Worm (Caenorhabditis elegans) whole organism, midembryonic: ENCODE data around the gene kin-30.

ENCODE experiments used
- T22C8.4 ChIP-seq: fragments of 200-800 bp; sonication (Bioruptor generic); IDR thresholded peaks from 2 replicates; pipeline ENCODE4 v1.3.6; 2022; ENCODE audit warnings: missing genetic modification characterization, missing compliant biosample characterization
- cog-1 ChIP-seq: sonication (generic microtip); optimal IDR thresholded peaks from 2 replicates; lab custom pipeline; 2016; ENCODE audit warnings: missing genetic modification characterization, missing compliant biosample characterization
- flt-1 ChIP-seq: fragments of 200-800 bp; sonication (Bioruptor generic); IDR thresholded peaks from 2 replicates; pipeline ENCODE4 v1.3.6; 2022; ENCODE audit warnings: missing genetic modification characterization, missing compliant biosample characterization
- klf-2 ChIP-seq: fragments of 200-800 bp; sonication (Bioruptor generic); conservative IDR thresholded peaks from 2 replicates; pipeline ENCODE4 v1.3.6; 2022; ENCODE audit warnings: missing genetic modification reagents, missing genetic modification characterization, missing compliant biosample characterization
- med-1 ChIP-seq: sonication (generic microtip); optimal IDR thresholded peaks from 2 replicates; lab custom pipeline; 2017; ENCODE audit warnings: missing genetic modification characterization, mild to moderate bottlenecking, missing compliant biosample characterization, antibody characterized with exemption, missing genetic modification reagents; ENCODE audit not compliant: insufficient read depth
- ref-1 ChIP-seq: fragments of 200-800 bp; sonication (Bioruptor generic); conservative IDR thresholded peaks from 2 replicates; pipeline ENCODE4 v1.3.6; 2022; ENCODE audit warnings: missing genetic modification reagents, missing genetic modification characterization, missing compliant biosample characterization
- tab-1 ChIP-seq: fragments of 200-800 bp; sonication (Bioruptor generic); IDR thresholded peaks from 2 replicates; pipeline ENCODE4 v1.3.6; 2022; ENCODE audit warnings: missing genetic modification characterization, missing compliant biosample characterization
- ztf-23 ChIP-seq: fragments of 200-800 bp; sonication (Bioruptor generic); IDR thresholded peaks from 2 replicates; pipeline ENCODE4 v1.3.6; 2022; ENCODE audit warnings: missing genetic modification reagents, missing genetic modification characterization, missing compliant biosample characterization
- ztf-29 ChIP-seq: fragments of 200-800 bp; sonication (Bioruptor generic); IDR thresholded peaks from 2 replicates; pipeline ENCODE4 v1.3.6; 2022; ENCODE audit warnings: missing genetic modification reagents, missing genetic modification characterization, missing compliant biosample characterization

DNA sequence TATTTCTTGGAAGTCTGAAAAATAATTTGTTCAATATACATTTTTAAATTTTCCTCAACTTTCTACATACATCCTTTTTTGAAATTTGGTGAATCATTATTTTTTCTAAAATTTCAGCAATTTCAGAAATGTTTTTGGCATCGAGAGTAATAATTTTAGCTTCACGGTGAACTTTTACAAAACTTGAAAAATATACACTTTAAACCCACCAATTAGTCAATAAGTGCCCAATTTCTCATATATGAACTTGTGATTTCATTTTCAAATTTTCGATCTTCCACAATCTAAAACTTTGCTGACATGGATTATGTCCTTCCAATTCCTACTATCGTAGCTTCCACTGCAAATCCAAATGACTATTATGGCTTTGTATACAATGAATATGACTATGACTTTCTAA is 20.9 kb upstream of the kin-30 start, which contains the start of gene srw-24:
- TF ChIP-seq T22C8.4 (GFP tag; lab: Robert Waterston, UW) (no peak), med-1 (GFP tag; lab: Kevin White, UChicago) (no peak), flt-1 (no peak), ref-1 (no peak), ztf-23 (no peak), ztf-29 (GFP tag; lab: Robert Waterston, UW) (no peak), cog-1 (no peak), tab-1 (no peak), klf-2 (GFP tag; lab: Robert Waterston, UW) (no peak)
